Worm (Caenorhabditis elegans) whole organism, L3 larva: Measurements from ENCODE around the gene K07F5.6.

Experiments
- fkh-2 ChIP-seq: fragments of 150-350 bp; optimal IDR thresholded peaks from 2 replicates; lab custom pipeline; 2014; ENCODE audit warnings: missing biosample characterization, missing genetic modification reagents, missing genetic modification characterization
- nhr-67 ChIP-seq: fragments of 150-350 bp; optimal IDR thresholded peaks from 2 replicates; lab custom pipeline; 2014; ENCODE audit warnings: missing biosample characterization, missing genetic modification characterization

- TF ChIP-seq fkh-2 (tag; lab: Kevin White, UChicago) (no peak), nhr-67 (tag; lab: Kevin White, UChicago) (no peak)
Observed at ce11 chrIV:9832586-9832985, 13.9 kb downstream of the K07F5.6 start, which contains the start of gene kin-21.
